Worm (Caenorhabditis elegans): Measurements from ENCODE around the gene byn-1.
"Not testable (repeated sequence)": the region's sequence is repeated elsewhere in the genome, so short reads cannot be mapped to it uniquely, and the experiment has no call there.

Gene byn-1

DNA sequence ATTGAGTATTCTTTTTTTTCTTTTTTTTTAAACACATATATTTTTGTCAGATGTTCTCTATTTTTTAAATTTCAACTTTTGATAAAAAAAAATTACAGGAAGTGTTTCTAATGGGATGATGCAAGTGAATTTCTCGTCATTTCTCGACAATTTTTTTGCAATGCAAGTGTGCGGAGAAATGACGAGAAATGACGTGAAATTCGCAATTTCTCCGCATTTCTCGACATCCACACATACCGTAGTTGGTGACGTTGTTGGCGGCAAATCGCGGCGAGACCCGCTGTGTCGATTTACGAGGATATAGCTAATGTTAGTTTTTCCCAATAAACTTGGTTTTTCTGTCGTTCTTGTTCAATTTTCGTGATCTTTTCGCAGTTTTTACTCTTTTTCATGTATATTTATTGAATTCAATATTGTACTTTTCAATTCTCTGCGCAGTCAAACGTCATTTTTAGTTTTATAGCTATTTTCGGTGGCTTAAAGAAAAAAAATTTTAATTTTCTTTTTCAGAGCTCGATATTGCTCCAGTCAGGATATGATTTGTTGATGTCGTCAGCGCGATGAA, 50.3 kb downstream of the byn-1 start, which contains the start of gene F31E3.6:
TSS of gene F31E3.6 (plus strand) at position 93 of the 565 bp plus-strand sequence.
- not testable (repeated sequence) for TF ChIP-seq ceh-34 (tag; optimal IDR thresholded peaks at IDR 0.05); unc-3 (GFP tag; conservative IDR thresholded peaks at IDR 0.05); unc-3 (tag; optimal IDR thresholded peaks at IDR 0.05); ceh-14 (tag; optimal IDR thresholded peaks at IDR 0.05)
